Fruit fly (Drosophila melanogaster) whole organism, wandering third instar larva: ENCODE results near the gene RapGAP1.
A peak's percentile ranks its signal among the peaks of the same experiment; 100 is the strongest.

ENCODE experiments used
- HLH106 ChIP-seq: fragments of 200-800 bp; optimal IDR thresholded peaks from 3 replicates; lab custom pipeline; 2019; ENCODE audit warnings: missing biosample characterization, mild to moderate bottlenecking, missing genetic modification characterization, moderate library complexity
- Mio ChIP-seq: sonication (Bioruptor generic); optimal IDR thresholded peaks from 2 replicates; lab custom pipeline; 2016; ENCODE audit warnings: missing biosample characterization, missing genetic modification characterization
- OdsH ChIP-seq: fragments of 200-800 bp; sonication (Bioruptor generic); optimal IDR thresholded peaks from 2 replicates; lab custom pipeline; 2016; ENCODE audit warnings: missing biosample characterization, mild to moderate bottlenecking, missing genetic modification characterization
- dl ChIP-seq, 2 experiments: fragments of 175-275, 200-275 bp in 1 of 2; fragments of 200-275 bp in 1 of 2; sonication (Bioruptor generic); optimal IDR thresholded peaks; lab custom pipeline; 2018; ENCODE audit warnings: mild to moderate bottlenecking in 2 of 2, missing biosample characterization in 2 of 2, missing genetic modification characterization in 2 of 2, moderate library complexity in 2 of 2; ENCODE audit not compliant: partially characterized antibody in 2 of 2, insufficient read depth in 1 of 2
- dmrt93B ChIP-seq: fragments of 200-800 bp; sonication (Bioruptor generic); optimal IDR thresholded peaks from 2 replicates; lab custom pipeline; 2018; ENCODE audit warnings: missing biosample characterization, mild to moderate bottlenecking, missing genetic modification characterization
- fru ChIP-seq: fragments of 200-800 bp; sonication (Bioruptor generic); optimal IDR thresholded peaks from 3 replicates; lab custom pipeline; 2016; ENCODE audit warnings: missing biosample characterization, mild to moderate bottlenecking, missing genetic modification characterization
- psq ChIP-seq: fragments of 200-800 bp; sonication (Bioruptor generic); optimal IDR thresholded peaks from 3 replicates; lab custom pipeline; 2017; ENCODE audit warnings: missing biosample characterization, mild to moderate bottlenecking, missing genetic modification characterization, moderate library complexity
- sv ChIP-seq: fragments of 200-800 bp; sonication (Bioruptor generic); optimal IDR thresholded peaks from 3 replicates; lab custom pipeline; 2016; ENCODE audit warnings: missing biosample characterization, missing genetic modification characterization
- usp ChIP-seq: fragments of >200 bp; optimal IDR thresholded peaks from 2 replicates; lab custom pipeline; 2017; ENCODE audit warnings: missing biosample characterization, missing genetic modification characterization

DNA sequence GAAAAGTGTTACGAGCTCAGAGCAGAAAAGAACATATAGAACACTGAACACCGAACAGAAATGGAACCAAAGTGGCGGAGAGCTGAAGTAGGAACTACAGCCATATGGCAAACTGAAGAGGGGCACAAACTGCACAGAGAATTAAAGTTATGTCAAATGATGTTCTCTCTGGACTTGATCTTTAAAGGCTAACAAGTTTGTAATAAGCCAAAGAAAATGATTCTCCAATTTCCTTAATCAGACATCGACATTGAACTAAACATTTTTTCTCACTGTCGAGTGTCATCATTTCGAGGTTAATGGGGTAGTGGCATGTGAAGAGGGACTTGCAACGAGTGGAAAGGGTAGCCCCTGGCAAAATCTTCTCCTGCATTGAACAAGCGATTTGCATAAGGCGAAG lies 75.1 kb downstream of the RapGAP1 start:
- TF ChIP-seq Mio (GFP tag; lab: Kevin White, UChicago): no peak
- TF ChIP-seq psq (GFP tag; lab: Kevin White, UChicago): peak; percentile 50
- peak; percentile 70 for TF ChIP-seq fru (GFP tag; lab: Kevin White, UChicago)
- TF ChIP-seq usp (GFP tag; lab: Kevin White, UChicago): no peak
- peak; percentile 12 for TF ChIP-seq OdsH (GFP tag; lab: Kevin White, UChicago)
- no peak for TF ChIP-seq sv (GFP tag; lab: Kevin White, UChicago)
- no peak for TF ChIP-seq dmrt93B (GFP tag; lab: Kevin White, UChicago)
- TF ChIP-seq HLH106: peak; percentile 24
- TF ChIP-seq dl (GFP tag; optimal IDR thresholded peaks at IDR 0.05; lab: Kevin White, UChicago; ENCODE audit: insufficient read depth in 1 of 2, partially characterized antibody in 2 of 2): no peak
